Worm (Caenorhabditis elegans) whole organism, young adult: Measurements from ENCODE around the gene dvc-1.

Source experiments
- B0336.3 ChIP-seq: fragments of 200-800 bp; sonication (Bioruptor generic); IDR thresholded peaks from 2 replicates; pipeline ENCODE4 v1.3.6; 2022; ENCODE audit warnings: missing genetic modification characterization, missing compliant biosample characterization
- C06A6.2 ChIP-seq: fragments of 200-800 bp; sonication (Bioruptor generic); conservative IDR thresholded peaks from 2 replicates; pipeline ENCODE4 v1.3.6; 2022; ENCODE audit warnings: missing genetic modification characterization, missing compliant biosample characterization
- D2030.7 ChIP-seq: fragments of 200-800 bp; sonication (Bioruptor generic); IDR thresholded peaks from 2 replicates; pipeline ENCODE4 v1.3.6; 2022; ENCODE audit warnings: missing genetic modification reagents, missing genetic modification characterization, missing compliant biosample characterization
- F33H1.4 ChIP-seq: fragments of 200-800 bp; sonication (Bioruptor generic); IDR thresholded peaks from 2 replicates; pipeline ENCODE4 v1.3.6; 2022; ENCODE audit warnings: missing genetic modification reagents, missing genetic modification characterization, missing compliant biosample characterization
- F37B4.10 ChIP-seq: fragments of 200-800 bp; sonication (Bioruptor generic); IDR thresholded peaks from 2 replicates; pipeline ENCODE4 v1.3.6; 2022; ENCODE audit warnings: missing genetic modification characterization, missing compliant biosample characterization
- F39B2.1 ChIP-seq: fragments of 200-800 bp; sonication (Bioruptor generic); IDR thresholded peaks from 2 replicates; pipeline ENCODE4 v1.3.6; 2022; ENCODE audit warnings: missing genetic modification reagents, missing genetic modification characterization, missing compliant biosample characterization
- F52B5.7 ChIP-seq: sonication (generic microtip); optimal IDR thresholded peaks from 2 replicates; lab custom pipeline; 2016; ENCODE audit warnings: mild to moderate bottlenecking, missing genetic modification characterization, missing compliant biosample characterization
- F55B11.4 ChIP-seq: sonication (generic microtip); optimal IDR thresholded peaks from 2 replicates; lab custom pipeline; 2016; ENCODE audit warnings: missing compliant biosample characterization, missing genetic modification characterization, borderline replicate concordance; ENCODE audit not compliant: insufficient read depth
- F57C9.4 ChIP-seq: sonication (generic microtip); optimal IDR thresholded peaks from 2 replicates; lab custom pipeline; 2017; ENCODE audit warnings: mild to moderate bottlenecking, missing genetic modification characterization, missing compliant biosample characterization
- K11D2.4 ChIP-seq: fragments of 200-800 bp; sonication (Bioruptor generic); IDR thresholded peaks from 2 replicates; pipeline ENCODE4 v1.3.6; 2022; ENCODE audit warnings: missing genetic modification reagents, missing genetic modification characterization, missing compliant biosample characterization
- T07F8.4 ChIP-seq: sonication (generic microtip); optimal IDR thresholded peaks from 2 replicates; lab custom pipeline; 2016; ENCODE audit warnings: mild to moderate bottlenecking, missing genetic modification characterization, moderate library complexity, missing compliant biosample characterization
- Y79H2A.3 ChIP-seq: fragments of 200-800 bp; sonication (Bioruptor generic); conservative IDR thresholded peaks from 2 replicates; pipeline ENCODE4 v1.3.6; 2022; ENCODE audit warnings: missing genetic modification reagents, missing genetic modification characterization, missing compliant biosample characterization
- ama-1 ChIP-seq, 3 experiments: fragments of 150-350 bp in 1 of 3; sonication (generic microtip) in 2 of 3; optimal IDR thresholded peaks; 2 replicates each; lab custom pipeline; 2014 to 2018; ENCODE audit warnings: missing biosample characterization in 2 of 3, missing genetic modification characterization in 2 of 3, missing genetic modification reagents in 2 of 3
- attf-5 ChIP-seq: fragments of 200-800 bp; sonication (Bioruptor generic); optimal IDR thresholded peaks from 2 replicates; lab custom pipeline; 2018; ENCODE audit warnings: mild to moderate bottlenecking, missing genetic modification characterization, missing compliant biosample characterization
- bed-2 ChIP-seq: fragments of 200-800 bp; sonication (Bioruptor generic); IDR thresholded peaks from 2 replicates; pipeline ENCODE4 v1.3.6; 2022; ENCODE audit warnings: missing genetic modification reagents, missing genetic modification characterization, missing compliant biosample characterization
- ceh-27 ChIP-seq: fragments of 200-800 bp; sonication (Bioruptor generic); optimal IDR thresholded peaks from 2 replicates; lab custom pipeline; 2018; ENCODE audit warnings: mild to moderate bottlenecking, missing genetic modification characterization, moderate library complexity, missing compliant biosample characterization
- ceh-58 ChIP-seq: fragments of 200-800 bp; sonication (Bioruptor generic); IDR thresholded peaks from 2 replicates; pipeline ENCODE4 v1.3.6; 2022; ENCODE audit warnings: missing genetic modification characterization, missing compliant biosample characterization
- die-1 ChIP-seq: sonication (generic microtip); optimal IDR thresholded peaks from 2 replicates; lab custom pipeline; 2016; ENCODE audit warnings: missing genotype, mild to moderate bottlenecking, missing genetic modification characterization, missing compliant biosample characterization
- egrh-3 ChIP-seq: fragments of 200-800 bp; sonication (Bioruptor generic); IDR thresholded peaks from 2 replicates; pipeline ENCODE4 v1.3.6; 2022; ENCODE audit warnings: missing genetic modification reagents, missing genetic modification characterization, missing compliant biosample characterization
- ekl-4 ChIP-seq: fragments of 200-800 bp; sonication (Bioruptor generic); IDR thresholded peaks from 2 replicates; pipeline ENCODE4 v1.3.6; 2022; ENCODE audit warnings: missing genetic modification reagents, missing genetic modification characterization, missing compliant biosample characterization
- fkh-3 ChIP-seq: sonication (generic microtip); optimal IDR thresholded peaks from 2 replicates; lab custom pipeline; 2016; ENCODE audit warnings: mild to moderate bottlenecking, missing genetic modification characterization, missing compliant biosample characterization
- hmg-1.2 ChIP-seq: fragments of 200-800 bp; sonication (Bioruptor generic); IDR thresholded peaks from 2 replicates; pipeline ENCODE4 v1.3.6; 2022; ENCODE audit warnings: missing genetic modification reagents, missing genetic modification characterization, missing compliant biosample characterization
- hrde-1 ChIP-seq: sonication (generic microtip); optimal IDR thresholded peaks from 2 replicates; lab custom pipeline; 2016; ENCODE audit warnings: missing genetic modification characterization, mild to moderate bottlenecking, missing compliant biosample characterization, moderate library complexity, missing genotype, missing genetic modification reagents, borderline replicate concordance
- lin-26 ChIP-seq: fragments of 200-800 bp; sonication (Bioruptor generic); IDR thresholded peaks from 2 replicates; pipeline ENCODE4 v1.3.6; 2022; ENCODE audit warnings: missing genetic modification reagents, missing genetic modification characterization, missing compliant biosample characterization
- lin-40 ChIP-seq: sonication (generic microtip); optimal IDR thresholded peaks from 2 replicates; lab custom pipeline; 2016; ENCODE audit warnings: missing genetic modification characterization, mild to moderate bottlenecking, missing compliant biosample characterization, missing genotype, missing genetic modification reagents
- lir-1 ChIP-seq: fragments of 200-800 bp; sonication (Bioruptor generic); conservative IDR thresholded peaks from 2 replicates; pipeline ENCODE4 v1.3.6; 2022; ENCODE audit warnings: missing genetic modification reagents, missing genetic modification characterization, missing compliant biosample characterization
- lsl-1 ChIP-seq: fragments of 200-800 bp; sonication (Bioruptor generic); optimal IDR thresholded peaks from 2 replicates; lab custom pipeline; 2018; ENCODE audit warnings: mild to moderate bottlenecking, missing genetic modification characterization, moderate library complexity, missing compliant biosample characterization
- madf-10 ChIP-seq: sonication (generic microtip); optimal IDR thresholded peaks from 2 replicates; lab custom pipeline; 2016; ENCODE audit warnings: mild to moderate bottlenecking, missing genetic modification characterization, missing compliant biosample characterization
- mel-28 ChIP-seq: sonication (generic microtip); optimal IDR thresholded peaks from 2 replicates; lab custom pipeline; 2016; ENCODE audit warnings: borderline replicate concordance, mild to moderate bottlenecking, missing genetic modification characterization, missing compliant biosample characterization
- nfya-1 ChIP-seq: sonication (generic microtip); optimal IDR thresholded peaks from 2 replicates; lab custom pipeline; 2017; ENCODE audit warnings: antibody characterized with exemption, missing compliant biosample characterization, missing genetic modification characterization, borderline replicate concordance; ENCODE audit not compliant: insufficient read depth
- nhr-120 ChIP-seq: fragments of 200-800 bp; sonication (Bioruptor generic); IDR thresholded peaks from 2 replicates; pipeline ENCODE4 v1.3.6; 2022; ENCODE audit warnings: missing genetic modification characterization, missing compliant biosample characterization
- pbrm-1 ChIP-seq: fragments of 200-800 bp; sonication (Bioruptor generic); IDR thresholded peaks from 2 replicates; pipeline ENCODE4 v1.3.6; 2022; ENCODE audit warnings: missing genetic modification reagents, missing genetic modification characterization, missing compliant biosample characterization
- pha-4 ChIP-seq: fragments of 150-350 bp; sonication (generic microtip); optimal IDR thresholded peaks from 2 replicates; lab custom pipeline; 2014; ENCODE audit warnings: missing biosample characterization, missing genetic modification reagents, missing genetic modification characterization
- rcor-1 ChIP-seq: fragments of 200-800 bp; sonication (Bioruptor generic); IDR thresholded peaks from 2 replicates; pipeline ENCODE4 v1.3.6; 2022; ENCODE audit warnings: missing genetic modification reagents, missing genetic modification characterization, missing compliant biosample characterization
- rpc-1 ChIP-seq, 2 experiments: fragments of 150-350 bp in 1 of 2; sonication (generic microtip) in 1 of 2; optimal IDR thresholded peaks; 2 replicates each; lab custom pipeline; 2014 to 2018; ENCODE audit warnings: missing biosample characterization in 1 of 2, missing genetic modification characterization in 1 of 2, missing genetic modification reagents in 1 of 2, missing genotype in 1 of 2
- snpc-1.1 ChIP-seq: sonication (generic microtip); optimal IDR thresholded peaks from 2 replicates; lab custom pipeline; 2017; ENCODE audit warnings: missing genetic modification characterization, mild to moderate bottlenecking, missing compliant biosample characterization, antibody characterized with exemption, moderate library complexity, missing genotype, missing genetic modification reagents; ENCODE audit not compliant: insufficient read depth
- tbx-9 ChIP-seq: sonication (generic microtip); optimal IDR thresholded peaks from 2 replicates; lab custom pipeline; 2016; ENCODE audit warnings: borderline replicate concordance, missing genetic modification characterization, inconsistent platforms, missing compliant biosample characterization
- zfh-2 ChIP-seq: fragments of 200-800 bp; sonication (Bioruptor generic); conservative IDR thresholded peaks from 2 replicates; pipeline ENCODE4 v1.3.6; 2022; ENCODE audit warnings: missing genetic modification reagents, missing genetic modification characterization, missing compliant biosample characterization
- zim-3 ChIP-seq: sonication (generic microtip); optimal IDR thresholded peaks from 2 replicates; lab custom pipeline; 2017; ENCODE audit warnings: mild to moderate bottlenecking, missing genetic modification characterization, moderate library complexity, missing compliant biosample characterization
- ztf-18 ChIP-seq: sonication (generic microtip); optimal IDR thresholded peaks from 2 replicates; lab custom pipeline; 2016; ENCODE audit warnings: missing genotype, mild to moderate bottlenecking, missing genetic modification characterization, missing compliant biosample characterization
- ztf-22 ChIP-seq: fragments of 200-800 bp; sonication (Bioruptor generic); optimal IDR thresholded peaks from 2 replicates; lab custom pipeline; 2018; ENCODE audit warnings: mild to moderate bottlenecking, missing genetic modification characterization, moderate library complexity, missing compliant biosample characterization
- ztf-6 ChIP-seq: fragments of 200-800 bp; sonication (Bioruptor generic); IDR thresholded peaks from 2 replicates; pipeline ENCODE4 v1.3.6; 2022; ENCODE audit warnings: missing genetic modification reagents, missing genetic modification characterization, missing compliant biosample characterization

Gene dvc-1

ce11 chrV:11216137-11216536, 23.0 kb downstream of the dvc-1 start:
- no peak for TF ChIP-seq C06A6.2
- TF ChIP-seq nhr-120 (GFP tag; lab: Robert Waterston, UW): no peak
- TF ChIP-seq F55B11.4 (tag; lab: Kevin White, UChicago): no peak
- no peak for TF ChIP-seq lir-1 (GFP tag; lab: Robert Waterston, UW)
- TF ChIP-seq ekl-4 (GFP tag; lab: Robert Waterston, UW): no peak
- TF ChIP-seq pbrm-1 (GFP tag; lab: Robert Waterston, UW): no peak
- no peak for TF ChIP-seq lin-40
- no peak for TF ChIP-seq mel-28 (tag; lab: Kevin White, UChicago)
- TF ChIP-seq zim-3 (tag; lab: Kevin White, UChicago): no peak
- TF ChIP-seq Y79H2A.3: no peak
- TF ChIP-seq F57C9.4: no peak
- no peak for TF ChIP-seq F52B5.7 (tag; lab: Kevin White, UChicago)
- TF ChIP-seq lsl-1 (GFP tag; lab: Kevin White, UChicago): no peak
- no peak for TF ChIP-seq zfh-2 (GFP tag; lab: Robert Waterston, UW)
- no peak for TF ChIP-seq snpc-1.1
- TF ChIP-seq rcor-1 (GFP tag; lab: Robert Waterston, UW): no peak

- TF ChIP-seq bed-2 (GFP tag; lab: Robert Waterston, UW) (no peak), attf-5 (GFP tag; lab: Kevin White, UChicago) (no peak), ama-1 (optimal IDR thresholded peaks at IDR 0.05; lab: Kevin White, UChicago) (no peak), ama-1 (GFP tag; optimal IDR thresholded peaks at IDR 0.05; lab: Kevin White, UChicago) (no peak), pha-4 (tag; lab: Kevin White, UChicago) (no peak), hmg-1.2 (GFP tag; lab: Robert Waterston, UW) (no peak), egrh-3 (GFP tag; lab: Robert Waterston, UW) (no peak), F37B4.10 (no peak), ceh-58 (no peak), C06A6.2 (no peak), F39B2.1 (no peak), ztf-18 (tag; lab: Kevin White, UChicago) (no peak), ztf-6 (no peak), rpc-1 (optimal IDR thresholded peaks at IDR 0.05; lab: Kevin White, UChicago) (no peak), rpc-1 (tag; optimal IDR thresholded peaks at IDR 0.05; lab: Kevin White, UChicago) (no peak), nfya-1 (no peak), rcor-1 (GFP tag; lab: Robert Waterston, UW) (no peak), die-1 (tag; lab: Kevin White, UChicago) (no peak), lir-1 (GFP tag; lab: Robert Waterston, UW) (no peak)
Measured at ce11 chrV:11214569-11214968, 24.6 kb downstream of the dvc-1 start.

DNA sequence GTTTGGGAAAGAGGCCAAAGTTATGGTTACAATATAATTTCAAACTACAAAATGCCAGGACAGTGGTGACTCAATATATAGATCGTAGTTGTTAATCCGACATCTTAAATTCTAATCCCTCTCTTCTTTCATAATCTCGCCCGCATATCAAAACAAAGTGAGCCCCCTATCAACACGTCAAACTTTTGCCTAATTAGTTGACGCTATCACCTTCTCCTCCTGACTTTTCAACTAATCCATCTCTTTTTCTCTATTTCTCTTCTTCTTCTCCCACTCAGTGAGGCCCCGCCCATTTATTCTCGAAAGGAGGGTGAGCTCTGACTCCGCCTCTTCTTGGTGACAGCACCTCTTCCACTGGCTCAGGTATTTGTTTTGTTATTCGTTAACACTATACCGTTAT, 27.8 kb downstream of the dvc-1 start:
- TF ChIP-seq hrde-1 (tag; lab: Kevin White, UChicago): no peak
- 0 out of 2 replicates have a peak, but pooled peaks have one; percentile 11 for TF ChIP-seq hmg-1.2 (GFP tag; lab: Robert Waterston, UW)

DNA sequence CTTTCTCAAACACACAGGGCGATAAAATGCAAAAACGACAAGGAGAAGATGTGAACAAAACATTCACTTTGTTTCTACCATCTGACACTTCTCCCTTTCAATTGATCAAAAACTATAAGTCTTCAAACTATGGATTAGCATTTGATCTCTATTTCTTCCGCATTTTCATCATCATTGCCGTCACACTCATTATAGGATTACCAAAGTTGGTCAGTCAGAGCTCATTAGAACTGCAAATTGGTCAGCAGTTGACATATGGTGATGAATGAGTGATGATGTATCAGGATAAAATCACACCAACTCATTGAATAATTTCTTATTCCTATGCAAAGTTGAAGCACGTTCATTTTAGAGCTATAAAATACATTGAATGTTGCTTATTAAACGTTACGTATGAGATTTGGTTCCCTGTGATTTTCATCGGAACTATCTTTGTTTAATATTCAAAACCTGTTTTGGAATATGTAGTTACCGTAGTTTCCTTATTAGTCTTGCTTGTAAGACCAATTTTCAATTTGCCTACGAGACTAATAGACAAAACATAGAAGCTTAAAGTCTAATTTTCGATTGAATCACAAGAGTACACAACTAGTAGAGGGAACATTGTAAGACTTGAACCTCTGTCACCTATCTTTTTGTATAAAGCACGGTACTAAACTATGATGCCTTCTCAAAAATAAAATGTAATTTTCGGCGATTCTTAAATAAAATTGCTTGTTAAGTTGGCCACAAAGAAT, 29.5 kb downstream of the dvc-1 start:
- no peak for TF ChIP-seq ama-1 (optimal IDR thresholded peaks at IDR 0.05; lab: Kevin White, UChicago)
- no peak for TF ChIP-seq ama-1 (GFP tag; optimal IDR thresholded peaks at IDR 0.05; lab: Kevin White, UChicago)
- no peak for TF ChIP-seq pbrm-1 (GFP tag; lab: Robert Waterston, UW)
- no peak for TF ChIP-seq K11D2.4
- TF ChIP-seq ztf-18 (tag; lab: Kevin White, UChicago): no peak
- no peak for TF ChIP-seq ceh-27 (GFP tag; lab: Kevin White, UChicago)
- no peak for TF ChIP-seq B0336.3 (GFP tag; lab: Robert Waterston, UW)
- no peak for TF ChIP-seq snpc-1.1
- TF ChIP-seq D2030.7 (GFP tag; lab: Robert Waterston, UW): no peak
- no peak for TF ChIP-seq F55B11.4 (tag; lab: Kevin White, UChicago)
- TF ChIP-seq madf-10 (tag; lab: Kevin White, UChicago): no peak
- TF ChIP-seq F33H1.4: no peak
- TF ChIP-seq lin-26 (GFP tag; lab: Robert Waterston, UW): no peak
- no peak for TF ChIP-seq ztf-22 (GFP tag; lab: Kevin White, UChicago)
- no peak for TF ChIP-seq fkh-3 (tag; lab: Kevin White, UChicago)
- TF ChIP-seq tbx-9 (tag; lab: Kevin White, UChicago): no peak
- TF ChIP-seq T07F8.4 (tag; lab: Kevin White, UChicago): no peak
